Fruit fly (Drosophila melanogaster): ENCODE data around the gene CG7298.

The CG7298 gene

dm6 chr3L:20222617-20223016, 19.1 kb upstream of the CG7298 start:
- TF ChIP-seq spab (GFP tag; optimal IDR thresholded peaks at IDR 0.05), result no peak
- no peak for TF ChIP-seq CG16779 (tag; optimal IDR thresholded peaks at IDR 0.05)
- TF ChIP-seq CG31627 (GFP tag; optimal IDR thresholded peaks at IDR 0.05), result no peak
- TF ChIP-seq CG32006 (GFP tag; optimal IDR thresholded peaks at IDR 0.05), result no peak
- TF ChIP-seq CG6792 (GFP tag; optimal IDR thresholded peaks at IDR 0.05), result no peak
- no peak for TF ChIP-seq achi (GFP tag; optimal IDR thresholded peaks at IDR 0.05)
- TF ChIP-seq CG7368 (GFP tag; optimal IDR thresholded peaks at IDR 0.05), result no peak
- no peak for TF ChIP-seq Eip78C (GFP tag)
- no peak for TF ChIP-seq Ets21C (GFP tag; optimal IDR thresholded peaks at IDR 0.05)
- no peak for TF ChIP-seq Hr4 (GFP tag; optimal IDR thresholded peaks at IDR 0.05)
- no peak for TF ChIP-seq fd85E (GFP tag; optimal IDR thresholded peaks at IDR 0.05)
- TF ChIP-seq acj6 (GFP tag; optimal IDR thresholded peaks at IDR 0.05), result no peak
- no peak for TF ChIP-seq net (GFP tag; optimal IDR thresholded peaks at IDR 0.05)
- TF ChIP-seq CG11902 (GFP tag; optimal IDR thresholded peaks at IDR 0.05), result no peak
- TF ChIP-seq CG6854 (GFP tag; optimal IDR thresholded peaks at IDR 0.05), result no peak
- no peak for TF ChIP-seq esn (GFP tag; optimal IDR thresholded peaks at IDR 0.05)
- TF ChIP-seq fd59A (GFP tag; optimal IDR thresholded peaks at IDR 0.05), result no peak
- no peak for TF ChIP-seq CG9139 (GFP tag; optimal IDR thresholded peaks at IDR 0.05)

dm6 chr3L:20221412-20221864, 18.0 kb upstream of the CG7298 start, which contains the start of gene CG17145:
CG17145 (plus strand) TSS chr3L:20221814.
- no peak for TF ChIP-seq Eip75B (GFP tag; optimal IDR thresholded peaks at IDR 0.05)
- no peak for TF ChIP-seq lz (GFP tag; optimal IDR thresholded peaks at IDR 0.05)
- no peak for TF ChIP-seq Hr4 (GFP tag; optimal IDR thresholded peaks at IDR 0.05)
- no peak for TF ChIP-seq CG6163 (GFP tag; IDR thresholded peaks at IDR 0.05)
- no peak for TF ChIP-seq dac (GFP tag; optimal IDR thresholded peaks at IDR 0.05)
- TF ChIP-seq CG10631 (GFP tag; optimal IDR thresholded peaks at IDR 0.05), result no peak
- TF ChIP-seq ss (GFP tag; optimal IDR thresholded peaks at IDR 0.05), result no peak
- no peak for TF ChIP-seq CG3032 (tag; optimal IDR thresholded peaks at IDR 0.05)
- TF ChIP-seq Sox15 (GFP tag; optimal IDR thresholded peaks at IDR 0.05), result no peak
- TF ChIP-seq CG11762 (GFP tag; optimal IDR thresholded peaks at IDR 0.05; ENCODE audit: insufficient read depth), result no peak
- no peak for TF ChIP-seq CG31627 (GFP tag; optimal IDR thresholded peaks at IDR 0.05)
- TF ChIP-seq CG7368 (GFP tag; optimal IDR thresholded peaks at IDR 0.05), result no peak
- TF ChIP-seq Sox14 (GFP tag; optimal IDR thresholded peaks at IDR 0.05), result no peak
- TF ChIP-seq Blimp-1 (GFP tag; optimal IDR thresholded peaks at IDR 0.05), result no peak
- TF ChIP-seq dsx (GFP tag; optimal IDR thresholded peaks at IDR 0.05; ENCODE audit: poor library complexity, severe bottlenecking), result no peak
- no peak for TF ChIP-seq CG11902 (GFP tag; optimal IDR thresholded peaks at IDR 0.05)
- no peak for TF ChIP-seq CG16779 (tag; optimal IDR thresholded peaks at IDR 0.05)
- TF ChIP-seq Gug (GFP tag; IDR thresholded peaks at IDR 0.05), result no peak
- no peak for TF ChIP-seq spab (GFP tag; optimal IDR thresholded peaks at IDR 0.05)

- no peak for TF ChIP-seq CG16779 (tag; optimal IDR thresholded peaks at IDR 0.05)
- no peak for TF ChIP-seq CG34406 (GFP tag; optimal IDR thresholded peaks at IDR 0.05)
- no peak for TF ChIP-seq cyc (GFP tag; optimal IDR thresholded peaks at IDR 0.05)
- TF ChIP-seq Smox (GFP tag; optimal IDR thresholded peaks at IDR 0.05), result no peak
- TF ChIP-seq esn (GFP tag; optimal IDR thresholded peaks at IDR 0.05), result no peak
- TF ChIP-seq CG6854 (GFP tag; optimal IDR thresholded peaks at IDR 0.05), result no peak
- no peak for TF ChIP-seq CG1621 (tag; optimal IDR thresholded peaks at IDR 0.05)
- TF ChIP-seq CG9139 (GFP tag; optimal IDR thresholded peaks at IDR 0.05), result no peak
- TF ChIP-seq achi (GFP tag; optimal IDR thresholded peaks at IDR 0.05), result no peak
- no peak for TF ChIP-seq CG6808 (GFP tag; optimal IDR thresholded peaks at IDR 0.05)
Measured at dm6 chr3L:20220918-20221317, 17.4 kb upstream of the CG7298 start.

- TF ChIP-seq eg (GFP tag; IDR thresholded peaks at IDR 0.05) (no peak), esn (GFP tag; optimal IDR thresholded peaks at IDR 0.05) (no peak), CG11294 (GFP tag; IDR thresholded peaks at IDR 0.05) (no peak), Sox14 (GFP tag; optimal IDR thresholded peaks at IDR 0.05) (no peak), CG6808 (GFP tag; optimal IDR thresholded peaks at IDR 0.05) (no peak), salr (GFP tag; optimal IDR thresholded peaks at IDR 0.05) (no peak), net (GFP tag; optimal IDR thresholded peaks at IDR 0.05) (no peak)
Measured at dm6 chr3L:20220374-20220773, 16.9 kb upstream of the CG7298 start, which contains the start of gene CG6933. CG6933 (minus strand) TSS chr3L:20220420.

Data from whole organism, prepupa.